Worm (Caenorhabditis elegans) whole organism, mixed stage, embryonic: ENCODE measurements around the gene dhhc-1.

Experiments
- M03D4.4 ChIP-seq: sonication (generic microtip); optimal IDR thresholded peaks from 2 replicates; lab custom pipeline; 2017; ENCODE audit warnings: mild to moderate bottlenecking, missing genetic modification characterization, missing compliant biosample characterization
- bed-3 ChIP-seq: fragments of 200-800 bp; sonication (Bioruptor generic); optimal IDR thresholded peaks from 3 replicates; lab custom pipeline; 2018; ENCODE audit warnings: mild to moderate bottlenecking, missing genetic modification characterization, moderate library complexity, missing compliant biosample characterization
- blmp-1 ChIP-seq: fragments of 150-350 bp; optimal IDR thresholded peaks from 2 replicates; lab custom pipeline; 2014; ENCODE audit warnings: missing biosample characterization, missing genetic modification characterization
- ceh-39 ChIP-seq: fragments of 150-350 bp; optimal IDR thresholded peaks from 2 replicates; lab custom pipeline; 2014; ENCODE audit warnings: missing biosample characterization, missing genetic modification characterization
- ceh-43 ChIP-seq: fragments of 200-800 bp; sonication (Bioruptor generic); optimal IDR thresholded peaks from 2 replicates; lab custom pipeline; 2018; ENCODE audit warnings: mild to moderate bottlenecking, missing genetic modification characterization, moderate library complexity, missing compliant biosample characterization
- ceh-83 ChIP-seq: fragments of 200-800 bp; sonication (Bioruptor generic); optimal IDR thresholded peaks from 2 replicates; lab custom pipeline; 2018; ENCODE audit warnings: mild to moderate bottlenecking, missing genetic modification characterization, missing compliant biosample characterization
- ces-1 ChIP-seq: fragments of 150-350 bp; optimal IDR thresholded peaks from 2 replicates; lab custom pipeline; 2014; ENCODE audit warnings: missing biosample characterization, missing genetic modification reagents, missing genetic modification characterization
- cnd-1 ChIP-seq: fragments of 200-800 bp; sonication (Bioruptor generic); optimal IDR thresholded peaks from 2 replicates; lab custom pipeline; 2018; ENCODE audit warnings: mild to moderate bottlenecking, missing genetic modification characterization, missing compliant biosample characterization
- drap-1 ChIP-seq: fragments of 200-800 bp; sonication (Bioruptor generic); optimal IDR thresholded peaks from 3 replicates; lab custom pipeline; 2018; ENCODE audit warnings: mild to moderate bottlenecking, missing genetic modification characterization, missing compliant biosample characterization
- elt-1 ChIP-seq: sonication (generic microtip); optimal IDR thresholded peaks from 2 replicates; lab custom pipeline; 2017; ENCODE audit warnings: missing genetic modification characterization, mild to moderate bottlenecking, missing compliant biosample characterization, antibody characterized with exemption, moderate library complexity, borderline replicate concordance; ENCODE audit not compliant: insufficient read depth
- elt-3 ChIP-seq: fragments of 150-350 bp; optimal IDR thresholded peaks from 2 replicates; lab custom pipeline; 2014; ENCODE audit warnings: missing biosample characterization, missing genetic modification characterization
- flh-1 ChIP-seq: fragments of 200-800 bp; sonication (Bioruptor generic); optimal IDR thresholded peaks from 2 replicates; lab custom pipeline; 2018; ENCODE audit warnings: mild to moderate bottlenecking, missing genetic modification characterization, moderate library complexity, missing compliant biosample characterization
- ham-2 ChIP-seq: fragments of 200-800 bp; sonication (Bioruptor generic); optimal IDR thresholded peaks from 2 replicates; lab custom pipeline; 2018; ENCODE audit warnings: mild to moderate bottlenecking, missing genetic modification characterization, missing compliant biosample characterization
- hlh-1 ChIP-seq: fragments of 150-350 bp; optimal IDR thresholded peaks from 2 replicates; lab custom pipeline; 2014; ENCODE audit warnings: missing biosample characterization, missing genetic modification reagents, missing genetic modification characterization
- lin-13 ChIP-seq: fragments of 150-350 bp; optimal IDR thresholded peaks from 2 replicates; lab custom pipeline; 2014; ENCODE audit warnings: missing biosample characterization, missing genetic modification characterization
- lin-32 ChIP-seq: fragments of 200-800 bp; sonication (Bioruptor generic); optimal IDR thresholded peaks from 2 replicates; lab custom pipeline; 2018; ENCODE audit warnings: mild to moderate bottlenecking, missing genetic modification characterization, missing compliant biosample characterization
- lsy-2 ChIP-seq: fragments of 150-350 bp; optimal IDR thresholded peaks from 2 replicates; lab custom pipeline; 2014; ENCODE audit warnings: missing biosample characterization, missing genetic modification characterization
- mab-5 ChIP-seq: fragments of 150-350 bp; optimal IDR thresholded peaks from 2 replicates; lab custom pipeline; 2014; ENCODE audit warnings: missing biosample characterization, missing genetic modification characterization
- mep-1 ChIP-seq: fragments of 150-350 bp; optimal IDR thresholded peaks from 2 replicates; lab custom pipeline; 2017; ENCODE audit warnings: missing biosample characterization, missing genetic modification reagents, missing genetic modification characterization, inconsistent platforms
- mls-2 ChIP-seq: sonication (generic microtip); optimal IDR thresholded peaks from 2 replicates; lab custom pipeline; 2016; ENCODE audit warnings: mild to moderate bottlenecking, missing genetic modification characterization, moderate library complexity, missing compliant biosample characterization
- nhr-12 ChIP-seq: fragments of 150-350 bp; optimal IDR thresholded peaks from 2 replicates; lab custom pipeline; 2014; ENCODE audit warnings: missing biosample characterization, missing genetic modification characterization
- nhr-2 ChIP-seq: fragments of 150-350 bp; optimal IDR thresholded peaks from 2 replicates; lab custom pipeline; 2014; ENCODE audit warnings: missing biosample characterization, missing genetic modification characterization
- nhr-237 ChIP-seq: fragments of 150-350 bp; optimal IDR thresholded peaks from 2 replicates; lab custom pipeline; 2014; ENCODE audit warnings: missing biosample characterization, missing genetic modification characterization
- nhr-28 ChIP-seq: fragments of 150-350 bp; optimal IDR thresholded peaks from 2 replicates; lab custom pipeline; 2014; ENCODE audit warnings: missing biosample characterization, missing genetic modification characterization
- nhr-76 ChIP-seq: sonication (generic microtip); optimal IDR thresholded peaks from 2 replicates; lab custom pipeline; 2017; ENCODE audit warnings: missing biosample characterization, missing genetic modification characterization
- pha-4 ChIP-seq: fragments of 150-350 bp; optimal IDR thresholded peaks from 2 replicates; lab custom pipeline; 2018; ENCODE audit warnings: missing biosample characterization, missing genetic modification reagents, missing genetic modification characterization
- sem-2 ChIP-seq: fragments of 200-800 bp; sonication (Bioruptor generic); optimal IDR thresholded peaks from 2 replicates; lab custom pipeline; 2018; ENCODE audit warnings: mild to moderate bottlenecking, missing genetic modification characterization, missing compliant biosample characterization
- snpc-4 ChIP-seq: fragments of 150-350 bp; optimal IDR thresholded peaks from 2 replicates; lab custom pipeline; 2014; ENCODE audit warnings: missing biosample characterization, missing genetic modification characterization
- sptf-1 ChIP-seq: sonication (generic microtip); optimal IDR thresholded peaks from 2 replicates; lab custom pipeline; 2017; ENCODE audit warnings: mild to moderate bottlenecking, missing genetic modification characterization, moderate library complexity, missing compliant biosample characterization
- tbx-8 ChIP-seq: fragments of 200-800 bp; sonication (Bioruptor generic); optimal IDR thresholded peaks from 2 replicates; lab custom pipeline; 2018; ENCODE audit warnings: mild to moderate bottlenecking, missing genetic modification characterization, moderate library complexity, missing compliant biosample characterization
- unc-120 ChIP-seq: sonication (generic microtip); optimal IDR thresholded peaks from 2 replicates; lab custom pipeline; 2017; ENCODE audit warnings: missing genetic modification characterization, missing compliant biosample characterization; ENCODE audit not compliant: poor library complexity, severe bottlenecking
- unc-62 ChIP-seq: fragments of 150-350 bp; optimal IDR thresholded peaks from 2 replicates; lab custom pipeline; 2014; ENCODE audit warnings: missing biosample characterization, missing genetic modification reagents, missing genetic modification characterization
- zip-8 ChIP-seq: fragments of 150-350 bp; optimal IDR thresholded peaks from 2 replicates; lab custom pipeline; 2014; ENCODE audit warnings: missing biosample characterization, missing genetic modification characterization
- ztf-11 ChIP-seq: fragments of 150-350 bp; optimal IDR thresholded peaks from 2 replicates; lab custom pipeline; 2014; ENCODE audit warnings: missing biosample characterization, missing genetic modification characterization

Gene dhhc-1

DNA sequence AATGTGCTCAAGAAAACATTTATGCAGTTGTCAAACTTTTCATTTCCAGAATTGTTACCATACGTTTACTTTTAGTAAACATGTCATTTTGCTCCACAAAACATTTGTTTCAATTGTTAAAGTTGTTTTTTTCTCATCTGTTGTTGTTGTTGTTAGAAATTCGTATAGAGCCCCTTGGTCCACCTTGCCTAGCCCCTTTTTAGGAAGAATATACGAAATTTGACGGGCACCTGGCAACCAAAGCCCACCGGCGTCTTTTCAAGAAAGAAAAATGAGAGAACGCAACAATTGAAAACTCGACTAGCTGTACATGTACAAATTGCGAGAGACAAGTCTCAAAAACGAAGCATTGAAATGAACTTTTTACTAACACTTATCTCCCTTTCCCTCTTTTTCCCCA, 15.8 kb downstream of the dhhc-1 start, which contains the start of gene F09B12.5:
TSS of gene F09B12.5 (plus strand) at position 301 of the 400 bp plus-strand sequence.
- TF ChIP-seq ces-1 (no peak), elt-3 (no peak)

DNA sequence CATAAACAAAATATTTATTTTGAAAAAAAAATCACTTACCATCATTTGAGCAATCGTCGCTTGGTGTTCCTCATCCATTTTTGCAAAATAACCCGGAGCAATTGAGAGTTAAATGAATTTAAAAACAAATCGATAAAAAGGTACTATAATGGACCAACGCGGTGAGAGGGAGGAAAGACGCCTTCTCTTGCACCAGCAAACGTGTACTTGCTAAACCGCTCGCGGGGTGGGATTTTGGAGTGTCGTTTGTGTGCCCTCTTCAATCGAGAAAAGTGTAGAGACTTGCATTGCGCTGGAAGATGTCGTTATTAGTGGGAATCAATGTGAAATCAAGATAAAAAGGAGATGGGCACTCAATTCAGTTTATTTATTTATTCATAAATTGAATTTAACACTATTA, 16.4 kb downstream of the dhhc-1 start, which contains the start of gene H40L08.1:
TSS of gene H40L08.1 (minus strand) at position 292 of the 400 bp plus-strand sequence.
- TF ChIP-seq tbx-8 (GFP tag; lab: Kevin White, UChicago): no peak
- no peak for TF ChIP-seq ztf-11 (tag; lab: Kevin White, UChicago)
- no peak for TF ChIP-seq sptf-1 (tag; lab: Kevin White, UChicago)
- TF ChIP-seq elt-1: peak; percentile 15
- TF ChIP-seq pha-4 (tag; lab: Kevin White, UChicago): peak; percentile 10
- peak; percentile 56 for TF ChIP-seq ces-1
- TF ChIP-seq blmp-1: no peak
- no peak for TF ChIP-seq ceh-43 (GFP tag; lab: Kevin White, UChicago)
- TF ChIP-seq mep-1 (tag; lab: Kevin White, UChicago): peak; percentile 9
- no peak for TF ChIP-seq flh-1 (GFP tag; lab: Kevin White, UChicago)
- TF ChIP-seq sem-2: no peak
- TF ChIP-seq M03D4.4 (tag; lab: Kevin White, UChicago): no peak
- no peak for TF ChIP-seq lin-32
- TF ChIP-seq drap-1: no peak
- TF ChIP-seq unc-120 (tag; lab: Kevin White, UChicago): no peak
- TF ChIP-seq ceh-39: peak; percentile 9
- TF ChIP-seq nhr-237 (tag; lab: Kevin White, UChicago): no peak
- no peak for TF ChIP-seq bed-3 (GFP tag; lab: Kevin White, UChicago)
- TF ChIP-seq, all 35 proteins: peak for 5

DNA sequence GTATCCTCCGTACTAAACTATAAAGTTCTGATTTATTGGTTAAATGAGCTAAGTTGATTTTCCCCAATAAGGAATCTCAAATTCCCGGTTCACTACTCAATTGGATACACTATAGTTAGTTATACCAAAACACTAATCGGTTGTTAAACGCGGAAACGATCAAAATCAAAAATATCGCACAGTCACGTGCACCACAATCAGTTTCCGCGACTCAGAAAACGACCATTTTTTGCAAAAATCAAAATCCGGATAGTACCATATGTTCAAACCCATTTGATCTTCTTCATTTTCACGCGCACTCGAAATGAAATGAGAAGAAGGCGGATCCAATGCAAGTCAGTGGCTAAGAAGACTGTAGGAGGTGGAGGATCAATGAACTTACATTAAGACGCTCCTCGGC, 18.7 kb downstream of the dhhc-1 start:
- TF ChIP-seq sptf-1 (tag; lab: Kevin White, UChicago) (no peak), lsy-2 (no peak), nhr-2 (tag; lab: Kevin White, UChicago) (no peak), lin-32 (no peak), flh-1 (GFP tag; lab: Kevin White, UChicago) (no peak), drap-1 (no peak), ces-1 (no peak), tbx-8 (GFP tag; lab: Kevin White, UChicago) (no peak), snpc-4 (tag; lab: Kevin White, UChicago) (no peak), ceh-43 (GFP tag; lab: Kevin White, UChicago) (no peak), zip-8 (tag; lab: Kevin White, UChicago) (no peak), ceh-83 (GFP tag; lab: Kevin White, UChicago) (no peak), nhr-76 (tag; lab: Kevin White, UChicago) (no peak), mab-5 (no peak), hlh-1 (tag; lab: Kevin White, UChicago) (no peak), M03D4.4 (tag; lab: Kevin White, UChicago) (no peak), cnd-1 (tag; lab: Kevin White, UChicago) (no peak), blmp-1 (no peak), unc-120 (tag; lab: Kevin White, UChicago) (no peak), lin-13 (tag; lab: Kevin White, UChicago) (no peak)
- TF ChIP-seq, all 35 proteins: peak for 0

DNA sequence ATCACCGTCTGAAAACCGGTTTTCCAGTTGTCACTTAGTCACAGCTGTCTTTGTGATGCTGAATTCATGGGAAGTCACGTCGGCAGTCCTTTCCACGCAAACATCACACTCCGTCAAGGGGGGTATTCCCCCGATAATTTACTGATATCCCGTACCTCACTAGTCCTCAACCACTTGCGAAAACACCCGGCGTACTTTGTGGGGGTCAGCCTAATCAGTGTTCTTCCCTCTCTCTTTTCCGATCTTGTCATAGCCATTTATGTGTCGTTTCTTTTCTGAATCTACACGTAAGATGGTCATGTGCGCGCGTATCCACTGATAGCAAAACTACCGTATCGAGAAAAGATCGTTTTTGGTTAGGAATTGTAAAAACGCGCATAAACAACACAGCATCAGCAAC, 20.8 kb downstream of the dhhc-1 start:
- TF ChIP-seq pha-4 (tag; lab: Kevin White, UChicago): no peak
- no peak for TF ChIP-seq nhr-28 (tag; lab: Kevin White, UChicago)
- no peak for TF ChIP-seq mls-2 (tag; lab: Kevin White, UChicago)
- TF ChIP-seq nhr-76 (tag; lab: Kevin White, UChicago): no peak
- TF ChIP-seq nhr-12: no peak

DNA sequence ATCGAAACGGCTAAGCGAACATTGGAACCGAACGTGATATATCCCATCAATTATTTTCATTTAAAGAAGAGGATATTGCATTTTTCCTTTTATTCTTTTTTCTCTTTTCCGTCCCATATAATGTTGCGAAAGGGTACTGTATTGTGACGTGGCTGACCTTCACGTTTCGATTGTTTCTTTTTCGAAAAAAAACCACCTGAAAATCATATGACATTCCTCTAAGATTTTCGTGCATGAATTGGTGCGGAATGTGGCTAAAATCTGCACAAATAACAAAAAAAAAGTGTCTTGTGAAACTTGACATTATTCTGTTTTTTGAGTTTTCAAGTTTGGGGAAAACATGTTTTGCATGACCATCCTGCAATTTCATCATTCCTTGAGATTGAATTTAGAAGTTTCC, 21.9 kb downstream of the dhhc-1 start:
- TF ChIP-seq unc-120 (tag; lab: Kevin White, UChicago): no peak
- no peak for TF ChIP-seq drap-1
- TF ChIP-seq ham-2 (GFP tag; lab: Kevin White, UChicago): no peak
- no peak for TF ChIP-seq nhr-12
- TF ChIP-seq sptf-1 (tag; lab: Kevin White, UChicago): no peak
- TF ChIP-seq flh-1 (GFP tag; lab: Kevin White, UChicago): no peak
- no peak for TF ChIP-seq elt-1
- TF ChIP-seq ceh-39: no peak
- no peak for TF ChIP-seq ztf-11 (tag; lab: Kevin White, UChicago)
- no peak for TF ChIP-seq nhr-237 (tag; lab: Kevin White, UChicago)
- no peak for TF ChIP-seq snpc-4 (tag; lab: Kevin White, UChicago)
- no peak for TF ChIP-seq ces-1
- TF ChIP-seq bed-3 (GFP tag; lab: Kevin White, UChicago): no peak
- no peak for TF ChIP-seq unc-62 (GFP tag; lab: Kevin White, UChicago)
- no peak for TF ChIP-seq pha-4 (tag; lab: Kevin White, UChicago)
- no peak for TF ChIP-seq lin-13 (tag; lab: Kevin White, UChicago)
